Worm (Caenorhabditis elegans) whole organism, L3 larva: ENCODE data around the gene F15B10.3.

Experiments
- ama-1 ChIP-seq: fragments of 150-350 bp; optimal IDR thresholded peaks from 2 replicates; lab custom pipeline; 2018
- fkh-2 ChIP-seq: fragments of 150-350 bp; optimal IDR thresholded peaks from 2 replicates; lab custom pipeline; 2014; ENCODE audit warnings: missing biosample characterization, missing genetic modification reagents, missing genetic modification characterization
- nhr-23 ChIP-seq: fragments of 150-350 bp; optimal IDR thresholded peaks from 2 replicates; lab custom pipeline; 2014; ENCODE audit warnings: missing biosample characterization, missing genetic modification reagents, missing genetic modification characterization
- pqm-1 ChIP-seq: fragments of 150-350 bp; optimal IDR thresholded peaks from 2 replicates; lab custom pipeline; 2017; ENCODE audit warnings: missing biosample characterization, missing genetic modification characterization, inconsistent platforms
- snpc-4 ChIP-seq: fragments of 150-350 bp; optimal IDR thresholded peaks from 2 replicates; lab custom pipeline; 2014; ENCODE audit warnings: missing biosample characterization, missing genetic modification characterization
- unc-62 ChIP-seq: fragments of 150-350 bp; sonication (generic microtip); optimal IDR thresholded peaks from 4 replicates; lab custom pipeline; 2014; ENCODE audit warnings: missing biosample characterization, missing genetic modification reagents, missing genetic modification characterization

DNA sequence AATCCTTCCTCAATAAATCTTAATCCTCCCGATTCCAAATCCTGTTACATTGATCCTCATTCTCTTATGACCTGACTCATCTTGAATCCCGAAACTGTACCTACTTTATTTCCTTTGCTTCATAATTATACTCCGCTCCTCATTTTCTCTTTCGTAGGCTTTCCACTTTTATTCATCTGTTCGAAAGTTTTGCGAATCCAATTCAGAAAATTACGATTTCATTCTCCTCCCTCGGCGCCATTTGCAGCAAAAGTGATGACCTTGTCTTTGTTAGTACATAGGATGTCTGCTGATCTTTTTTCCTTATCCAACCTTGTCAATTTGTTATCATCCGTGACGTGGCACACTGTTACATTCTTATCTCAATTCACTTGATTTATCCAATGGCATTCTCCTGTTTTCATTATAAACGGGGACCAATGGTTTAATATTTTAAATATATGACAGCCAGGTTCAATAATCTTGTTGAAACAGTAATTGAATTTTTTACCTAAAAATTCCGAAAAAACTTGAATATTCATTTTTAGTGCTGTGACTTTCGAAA, 50.1 kb downstream of the F15B10.3 start:
- TF ChIP-seq unc-62 (GFP tag; lab: Kevin White, UChicago) (no peak), pqm-1 (tag; lab: Kevin White, UChicago) (no peak), nhr-23 (tag; lab: Kevin White, UChicago) (no peak), ama-1 (lab: Kevin White, UChicago) (no peak), fkh-2 (tag; lab: Kevin White, UChicago) (no peak), snpc-4 (no peak)
